Worm (Caenorhabditis elegans) whole organism, L4/young adult: ENCODE results near the gene W03D2.9.

Source experiments
- W03F9.2 ChIP-seq: fragments of 150-350 bp; optimal IDR thresholded peaks from 2 replicates; lab custom pipeline; 2014; ENCODE audit warnings: missing biosample characterization, missing genetic modification characterization
- dao-5 ChIP-seq: sonication (generic microtip); optimal IDR thresholded peaks from 2 replicates; lab custom pipeline; 2016; ENCODE audit warnings: missing genotype, missing genetic modification characterization, moderate library complexity, missing compliant biosample characterization
- him-1 ChIP-seq: sonication (generic microtip); optimal IDR thresholded peaks from 2 replicates; lab custom pipeline; 2016; ENCODE audit warnings: missing genotype, missing genetic modification reagents, missing genetic modification characterization, missing compliant biosample characterization

- TF ChIP-seq dao-5 (tag; lab: Kevin White, UChicago) (no peak), him-1 (tag; lab: Kevin White, UChicago) (no peak), W03F9.2 (tag; lab: Kevin White, UChicago) (no peak)
Observed at ce11 chrIV:4074610-4075009, at the start of gene W03D2.9.
